Worm (Caenorhabditis elegans): ENCODE measurements around the gene F13B12.6.

The F13B12.6 gene

DNA sequence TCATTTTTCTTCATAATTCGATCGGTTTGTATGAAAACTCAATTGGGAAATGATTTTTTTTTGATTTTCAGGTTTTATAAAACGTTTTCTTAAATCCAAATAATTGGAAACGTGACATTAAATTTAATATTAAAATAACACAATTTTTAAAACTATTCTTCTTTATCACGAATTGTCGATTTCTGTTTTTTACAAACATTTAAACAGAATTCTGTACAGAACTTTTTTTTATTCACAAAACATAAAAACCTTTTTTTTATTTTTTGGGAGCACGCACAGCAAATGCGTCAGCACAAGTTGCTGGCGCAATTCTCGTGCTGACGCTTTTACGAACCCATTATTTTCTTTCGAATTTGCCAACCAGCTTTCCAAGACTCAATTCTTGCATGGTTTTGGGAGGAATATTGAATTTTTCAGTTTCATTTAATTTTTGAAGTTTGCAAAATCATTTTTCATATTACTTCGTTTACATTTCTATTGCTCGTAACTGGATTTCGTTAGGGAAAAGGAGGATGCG is 43.9 kb downstream of the F13B12.6 start, which contains the start of gene mpz-5 (continued):
- TF ChIP-seq F23B12.7 (tag; optimal IDR thresholded peaks at IDR 0.05; ENCODE audit: insufficient read depth) (peak; percentile 52), K11D2.4 (GFP tag; IDR thresholded peaks at IDR 0.05) (0 out of 2 replicates have a peak, but pooled peaks have one; percentile 39), ztf-26 (tag; optimal IDR thresholded peaks at IDR 0.05) (no peak), fkh-3 (tag; optimal IDR thresholded peaks at IDR 0.05) (no peak), F49E8.2 (tag; optimal IDR thresholded peaks at IDR 0.05; ENCODE audit: insufficient read depth) (peak; percentile 12), attf-5 (GFP tag; optimal IDR thresholded peaks at IDR 0.05) (peak; percentile 41), repo-1 (tag; optimal IDR thresholded peaks at IDR 0.05) (no peak), mes-4 (tag; optimal IDR thresholded peaks at IDR 0.05) (no peak), tlf-1 (GFP tag; optimal IDR thresholded peaks at IDR 0.05) (peak; percentile 6), pbrm-1 (GFP tag; IDR thresholded peaks at IDR 0.05) (peak; percentile 68; the same call in 1 of the 2 replicates), unc-130 (GFP tag; optimal IDR thresholded peaks at IDR 0.05) (no peak), nfyb-1 (GFP tag; IDR thresholded peaks at IDR 0.05) (peak; percentile 67), bed-1 (GFP tag; IDR thresholded peaks at IDR 0.05) (no peak), ama-1 (optimal IDR thresholded peaks at IDR 0.05) (no peak), ama-1 (GFP tag; optimal IDR thresholded peaks at IDR 0.05) (no peak), cebp-2 (GFP tag; IDR thresholded peaks at IDR 0.05) (no peak), ekl-4 (GFP tag; IDR thresholded peaks at IDR 0.05) (no peak), ceh-58 (GFP tag; IDR thresholded peaks at IDR 0.05) (no peak), lsl-1 (GFP tag; optimal IDR thresholded peaks at IDR 0.05) (peak; percentile 50), Y53F4B.3 (GFP tag; IDR thresholded peaks at IDR 0.05) (no peak), ztf-28 (GFP tag; IDR thresholded peaks at IDR 0.05) (no peak), B0035.1 (tag; optimal IDR thresholded peaks at IDR 0.05) (no peak), let-607 (tag; optimal IDR thresholded peaks at IDR 0.05) (peak in 1 of 2 experiments; percentile 49), tbp1 (GFP tag; optimal IDR thresholded peaks at IDR 0.05) (peak; percentile 22), Y53G8AR.9 (GFP tag; conservative IDR thresholded peaks at IDR 0.05) (peak; percentile 35; the same call in 1 of the 2 replicates), D2030.7 (GFP tag; IDR thresholded peaks at IDR 0.05) (0 out of 2 replicates have a peak, but pooled peaks have one; percentile 22), lin-40 (tag; optimal IDR thresholded peaks at IDR 0.05) (peak; percentile 68), zim-3 (tag; optimal IDR thresholded peaks at IDR 0.05) (no peak), lir-1 (GFP tag; conservative IDR thresholded peaks at IDR 0.05) (no peak), ztf-18 (tag; optimal IDR thresholded peaks at IDR 0.05) (peak; percentile 96)

DNA sequence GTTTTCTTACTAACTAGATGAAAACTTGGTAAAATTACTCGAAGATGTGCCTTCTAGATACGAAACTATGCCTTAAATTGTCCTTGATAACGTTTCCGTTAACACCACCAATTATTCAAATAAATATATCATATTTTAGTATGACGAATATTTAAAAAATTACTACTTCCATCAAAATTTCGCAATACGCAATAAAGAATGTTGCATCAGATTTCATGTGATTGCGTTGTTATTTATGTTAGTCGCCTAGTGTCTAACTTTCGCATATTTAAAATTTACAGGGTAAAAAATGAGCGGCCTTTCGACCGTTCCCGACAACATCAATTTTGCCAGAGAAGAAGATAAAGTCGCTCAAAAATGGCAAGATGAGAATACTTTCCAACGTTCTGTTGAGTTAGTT is 49.4 kb downstream of the F13B12.6 start, which contains the start of gene iars-1:
iars-1 (plus strand) TSS at position 276 of the 400 bp plus-strand sequence.
- TF ChIP-seq cebp-1 (GFP tag; IDR thresholded peaks at IDR 0.05) (no peak; the same call in 1 of the 2 replicates), cebp-1 (tag; optimal IDR thresholded peaks at IDR 0.05) (peak; percentile 82), hmg-20 (GFP tag; IDR thresholded peaks at IDR 0.05) (no peak)

DNA sequence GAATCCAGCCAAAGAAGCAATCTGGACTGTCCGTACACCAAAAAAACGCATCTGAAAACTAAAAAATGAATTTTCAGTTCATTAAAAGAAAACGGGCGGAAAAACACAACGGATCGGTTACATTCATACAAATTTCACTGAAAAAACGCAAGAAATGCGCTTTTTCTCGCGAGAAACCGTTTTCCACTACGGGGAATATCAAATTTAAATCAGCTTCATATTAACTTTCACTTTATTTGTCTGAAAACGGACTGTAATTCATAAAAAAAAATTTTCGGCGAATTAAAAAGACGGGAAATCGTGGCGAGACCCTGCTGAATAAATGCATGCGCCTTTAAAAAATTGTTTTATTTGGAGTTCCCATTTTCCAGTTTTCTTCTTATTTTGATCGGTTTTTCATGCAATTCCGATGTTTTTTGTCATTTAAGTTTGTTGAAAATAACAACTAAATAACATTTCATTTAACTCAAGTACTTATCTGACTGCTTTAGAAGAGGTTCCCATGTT is 49.9 kb downstream of the F13B12.6 start, which contains the start of gene pges-2:
pges-2 (minus strand) TSS at position 51 of the 507 bp plus-strand sequence.
- TF ChIP-seq B0019.2 (GFP tag; conservative IDR thresholded peaks at IDR 0.05), result no peak
- TF ChIP-seq F33H1.4 (GFP tag; IDR thresholded peaks at IDR 0.05), result peak; percentile 84
- TF ChIP-seq ztf-18 (tag; optimal IDR thresholded peaks at IDR 0.05), result peak; percentile 47
- no peak for TF ChIP-seq D2030.7 (GFP tag; IDR thresholded peaks at IDR 0.05)
- no peak for TF ChIP-seq mes-4 (tag; optimal IDR thresholded peaks at IDR 0.05)
- TF ChIP-seq T07F8.4 (tag; optimal IDR thresholded peaks at IDR 0.05), result no peak
- TF ChIP-seq nfyb-1 (GFP tag; IDR thresholded peaks at IDR 0.05), result 0 out of 2 replicates have a peak, but pooled peaks have one; percentile 20
- TF ChIP-seq athp-1 (tag; optimal IDR thresholded peaks at IDR 0.05), result no peak
- TF ChIP-seq ceh-27 (GFP tag; optimal IDR thresholded peaks at IDR 0.05), result no peak
- TF ChIP-seq madf-8 (GFP tag; conservative IDR thresholded peaks at IDR 0.05), result no peak
- TF ChIP-seq attf-5 (GFP tag; optimal IDR thresholded peaks at IDR 0.05), result no peak
- TF ChIP-seq B0261.1 (tag; optimal IDR thresholded peaks at IDR 0.05), result no peak
- no peak for TF ChIP-seq K11D2.4 (GFP tag; IDR thresholded peaks at IDR 0.05)
- TF ChIP-seq pha-4 (tag; optimal IDR thresholded peaks at IDR 0.05), result no peak
- peak; percentile 6; the same call in 1 of the 2 replicates for TF ChIP-seq madf-6 (GFP tag; IDR thresholded peaks at IDR 0.05)
- TF ChIP-seq K12H6.12 (tag; optimal IDR thresholded peaks at IDR 0.05), result no peak

Measured in whole organism, young adult.